Worm (Caenorhabditis elegans): ENCODE results near the gene tasp-1.

tasp-1 gene

ce11 chrIII:10759050-10760023 lies at the start of gene tasp-1:
TSS of gene tasp-1 (plus strand) at chrIII:10759307.
- peak; percentile 76 for TF ChIP-seq nhr-12 (tag; optimal IDR thresholded peaks at IDR 0.05)
- peak; percentile 100 for TF ChIP-seq unc-39 (tag; optimal IDR thresholded peaks at IDR 0.05)
- peak; percentile 94 for TF ChIP-seq snpc-4 (tag; optimal IDR thresholded peaks at IDR 0.05)
- peak; percentile 96 for TF ChIP-seq ceh-16 (tag; optimal IDR thresholded peaks at IDR 0.05)
- TF ChIP-seq elt-3 (tag; optimal IDR thresholded peaks at IDR 0.05), result no peak
- peak; percentile 97 for TF ChIP-seq egl-27 (tag; optimal IDR thresholded peaks at IDR 0.05)
- peak; percentile 99 for TF ChIP-seq ztf-1 (GFP tag; conservative IDR thresholded peaks at IDR 0.05)
- TF ChIP-seq ama-1 (optimal IDR thresholded peaks at IDR 0.05), result peak; percentile 72
- TF ChIP-seq nhr-10 (tag; optimal IDR thresholded peaks at IDR 0.05), result peak; percentile 94
- TF ChIP-seq sma-9 (GFP tag; optimal IDR thresholded peaks at IDR 0.05), result peak; percentile 99
- TF ChIP-seq sma-9 (tag; optimal IDR thresholded peaks at IDR 0.05), result no peak
- peak; percentile 100 for TF ChIP-seq ztf-4 (tag; optimal IDR thresholded peaks at IDR 0.05)
- TF ChIP-seq nhr-129 (tag; optimal IDR thresholded peaks at IDR 0.05), result peak; percentile 100
- TF ChIP-seq ZK546.5 (tag; optimal IDR thresholded peaks at IDR 0.05), result peak; percentile 93
- TF ChIP-seq lin-39 (tag; optimal IDR thresholded peaks at IDR 0.05), result peak; percentile 91
- no peak for TF ChIP-seq elt-1 (tag; optimal IDR thresholded peaks at IDR 0.05)
- peak; percentile 100 for TF ChIP-seq Y55F3AM.14 (GFP tag; optimal IDR thresholded peaks at IDR 0.05)
- peak; percentile 98 to 99 for TF ChIP-seq lsy-2 (tag; optimal IDR thresholded peaks at IDR 0.05)
- peak; percentile 91 to 100 for TF ChIP-seq mdl-1 (tag; optimal IDR thresholded peaks at IDR 0.05)
- peak; percentile 100 for TF ChIP-seq zag-1 (tag; optimal IDR thresholded peaks at IDR 0.05)
- no peak for TF ChIP-seq aly-2 (tag; optimal IDR thresholded peaks at IDR 0.05)
- peak; percentile 95 for TF ChIP-seq skn-1 (tag; optimal IDR thresholded peaks at IDR 0.05)
- TF ChIP-seq sem-4 (tag; optimal IDR thresholded peaks at IDR 0.05), result peak; percentile 99
- peak; percentile 99 for TF ChIP-seq nhr-6 (tag; optimal IDR thresholded peaks at IDR 0.05)
- TF ChIP-seq fos-1 (tag; optimal IDR thresholded peaks at IDR 0.05), result peak; percentile 100
- TF ChIP-seq F13H6.1 (tag; optimal IDR thresholded peaks at IDR 0.05), result peak; percentile 100
- peak; percentile 75 for TF ChIP-seq R02D3.7 (tag; optimal IDR thresholded peaks at IDR 0.05)
- peak; percentile 96 for TF ChIP-seq unc-62 (GFP tag; optimal IDR thresholded peaks at IDR 0.05)
- TF ChIP-seq ztf-11 (tag; optimal IDR thresholded peaks at IDR 0.05), result peak; percentile 80
- peak; percentile 94 for TF ChIP-seq nhr-237 (tag; optimal IDR thresholded peaks at IDR 0.05)
- peak; percentile 87 for TF ChIP-seq nhr-77 (tag; optimal IDR thresholded peaks at IDR 0.05)
- TF ChIP-seq mbf-1 (tag; optimal IDR thresholded peaks at IDR 0.05), result peak; percentile 58
- peak; percentile 100 for TF ChIP-seq C34F6.9 (tag; optimal IDR thresholded peaks at IDR 0.05)
- TF ChIP-seq lin-11 (tag; optimal IDR thresholded peaks at IDR 0.05), result peak; percentile 100
- TF ChIP-seq peb-1 (tag; optimal IDR thresholded peaks at IDR 0.05), result no peak
- no peak for TF ChIP-seq alr-1 (tag; optimal IDR thresholded peaks at IDR 0.05)
- TF ChIP-seq nhr-23 (tag; optimal IDR thresholded peaks at IDR 0.05), result no peak
- peak; percentile 90 for TF ChIP-seq nhr-11 (tag; optimal IDR thresholded peaks at IDR 0.05)
- peak; percentile 100 for TF ChIP-seq crh-2 (tag; optimal IDR thresholded peaks at IDR 0.05)
- peak; percentile 100 for TF ChIP-seq ceh-82 (tag; optimal IDR thresholded peaks at IDR 0.05)
- peak; percentile 97 for TF ChIP-seq blmp-1 (tag; optimal IDR thresholded peaks at IDR 0.05; ENCODE audit: insufficient read depth)
- peak; percentile 100 for TF ChIP-seq lin-13 (GFP tag; optimal IDR thresholded peaks at IDR 0.05)
- TF ChIP-seq dmd-4 (tag; optimal IDR thresholded peaks at IDR 0.05), result peak; percentile 65
- peak; percentile 99 for TF ChIP-seq mab-5 (tag; optimal IDR thresholded peaks at IDR 0.05)
- TF ChIP-seq gmeb-1 (tag; optimal IDR thresholded peaks at IDR 0.05), result peak; percentile 100
- peak; percentile 100 for TF ChIP-seq unc-55 (GFP tag; optimal IDR thresholded peaks at IDR 0.05)
- TF ChIP-seq nhr-25 (tag; optimal IDR thresholded peaks at IDR 0.05), result peak; percentile 100
- TF ChIP-seq nhr-21 (tag; optimal IDR thresholded peaks at IDR 0.05), result peak; percentile 100
- peak; percentile 100 for TF ChIP-seq sma-3 (GFP tag; optimal IDR thresholded peaks at IDR 0.05)
